Worm (Caenorhabditis elegans): ENCODE results near the gene Y13C8A.1.

Y13C8A.1 gene

DNA sequence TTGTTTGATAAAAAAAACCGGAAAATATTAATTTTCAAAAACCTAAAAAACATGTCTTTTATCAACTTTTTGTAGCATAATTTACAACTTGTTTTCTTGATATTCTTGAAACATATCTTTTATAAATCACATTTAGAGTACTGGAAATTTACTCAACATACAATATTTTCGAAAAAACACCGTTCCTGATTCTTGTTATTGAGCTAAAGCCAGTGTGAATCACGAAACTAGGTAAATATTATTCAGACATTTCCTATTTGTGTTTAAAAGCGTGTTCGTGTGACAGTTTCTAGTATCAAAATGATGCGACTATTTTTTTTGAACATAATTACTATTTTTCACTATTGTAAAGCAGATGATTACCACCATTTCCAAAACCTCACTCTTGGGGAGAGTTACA is 40.1 kb downstream of the Y13C8A.1 start, which contains the start of gene C30E1.4:
TSS of gene C30E1.4 (plus strand) at position 301 of the 400 bp plus-strand sequence.
- no peak for TF ChIP-seq grh-1 (GFP tag; IDR thresholded peaks at IDR 0.05)
- TF ChIP-seq lin-15B (tag; optimal IDR thresholded peaks at IDR 0.05) = no peak
- no peak for TF ChIP-seq C16A3.4 (tag; optimal IDR thresholded peaks at IDR 0.05)
- no peak for TF ChIP-seq nhr-237 (tag; optimal IDR thresholded peaks at IDR 0.05)
- no peak for TF ChIP-seq alr-1 (tag; optimal IDR thresholded peaks at IDR 0.05; ENCODE audit: borderline replicate concordance)
- no peak for TF ChIP-seq sup-37 (GFP tag; optimal IDR thresholded peaks at IDR 0.05)
- no peak for TF ChIP-seq unc-98 (GFP tag; IDR thresholded peaks at IDR 0.05)

DNA sequence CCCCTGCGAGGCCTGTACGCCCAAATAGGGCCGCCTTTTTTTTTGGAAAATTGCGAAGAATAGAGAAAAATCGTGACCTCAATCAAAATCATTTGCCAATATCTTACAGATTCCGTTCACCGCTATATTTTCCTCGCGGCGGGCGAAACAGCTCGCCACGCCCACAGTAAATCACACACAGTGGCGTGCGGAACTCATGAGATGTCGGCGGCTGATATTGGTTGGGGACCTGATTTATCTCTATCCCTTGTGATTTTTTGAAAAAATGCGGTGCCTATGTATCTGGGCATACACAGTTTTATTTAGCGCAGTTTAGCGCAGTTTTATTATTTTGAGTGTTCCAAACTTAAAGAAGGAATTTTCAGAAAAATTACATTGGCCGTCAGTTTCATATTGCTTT is 41.8 kb downstream of the Y13C8A.1 start:
- TF ChIP-seq aha-1 (tag; optimal IDR thresholded peaks at IDR 0.05) = no peak
- peak; percentile 86 for TF ChIP-seq snpc-4 (tag; optimal IDR thresholded peaks at IDR 0.05)
- no peak for TF ChIP-seq lin-39 (tag; optimal IDR thresholded peaks at IDR 0.05)
- no peak for TF ChIP-seq lsy-2 (tag; optimal IDR thresholded peaks at IDR 0.05)
- TF ChIP-seq mdl-1 (tag; optimal IDR thresholded peaks at IDR 0.05) = no peak
- TF ChIP-seq nhr-77 (tag; optimal IDR thresholded peaks at IDR 0.05) = no peak
- TF ChIP-seq tlp-1 (tag; optimal IDR thresholded peaks at IDR 0.05) = no peak
- no peak for TF ChIP-seq unc-30 (tag; optimal IDR thresholded peaks at IDR 0.05)
- no peak for TF ChIP-seq ceh-88 (GFP tag; IDR thresholded peaks at IDR 0.05)
- no peak for TF ChIP-seq ceh-8 (GFP tag; optimal IDR thresholded peaks at IDR 0.05)
- no peak for TF ChIP-seq mef-2 (tag; optimal IDR thresholded peaks at IDR 0.05)
- TF ChIP-seq rnt-1 (tag; optimal IDR thresholded peaks at IDR 0.05) = peak; percentile 27

DNA sequence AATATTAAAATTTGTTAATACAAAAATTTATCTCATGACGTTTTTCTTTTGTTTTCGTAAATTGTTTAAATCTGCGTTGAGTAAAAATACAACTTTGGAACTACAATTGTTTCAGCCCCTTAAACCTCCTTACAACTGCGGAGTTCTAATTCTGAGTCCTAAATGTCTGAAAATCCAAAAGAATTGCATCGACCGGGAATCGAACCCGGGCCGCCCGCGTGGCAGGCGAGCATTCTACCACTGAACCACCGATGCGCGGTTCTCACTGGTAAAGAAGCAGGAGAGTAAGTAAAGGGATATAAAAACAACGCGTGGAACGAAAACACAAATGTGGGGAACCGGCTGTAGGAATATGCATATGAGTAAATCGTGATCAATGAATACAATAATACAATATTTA is 44.6 kb downstream of the Y13C8A.1 start:
- TF ChIP-seq pqm-1 (tag; optimal IDR thresholded peaks at IDR 0.05) (no peak), efl-1 (optimal IDR thresholded peaks at IDR 0.05) (no peak), efl-1 (GFP tag; optimal IDR thresholded peaks at IDR 0.05 in 1 of 2) (no peak), nhr-84 (tag; optimal IDR thresholded peaks at IDR 0.05) (no peak), lir-3 (tag; optimal IDR thresholded peaks at IDR 0.05; ENCODE audit: poor library complexity) (no peak), aha-1 (tag; optimal IDR thresholded peaks at IDR 0.05) (no peak), nhr-77 (tag; optimal IDR thresholded peaks at IDR 0.05) (no peak), egl-27 (tag; optimal IDR thresholded peaks at IDR 0.05) (no peak), lin-13 (GFP tag; optimal IDR thresholded peaks at IDR 0.05) (peak; percentile 35), hlh-4 (tag; optimal IDR thresholded peaks at IDR 0.05) (no peak), swsn-7 (tag; optimal IDR thresholded peaks at IDR 0.05) (peak; percentile 33), lin-35 (GFP tag; optimal IDR thresholded peaks at IDR 0.05) (peak; percentile 23 to 34), ztf-11 (tag; optimal IDR thresholded peaks at IDR 0.05) (no peak), nhr-28 (tag; optimal IDR thresholded peaks at IDR 0.05) (no peak), snu-23 (GFP tag; optimal IDR thresholded peaks at IDR 0.05) (peak; percentile 50), unc-98 (GFP tag; IDR thresholded peaks at IDR 0.05) (no peak), nhr-237 (tag; optimal IDR thresholded peaks at IDR 0.05) (no peak), unc-130 (tag; optimal IDR thresholded peaks at IDR 0.05) (no peak), tbx-2 (tag; optimal IDR thresholded peaks at IDR 0.05) (no peak), elt-2 (tag; optimal IDR thresholded peaks at IDR 0.05) (no peak), irx-1 (tag; optimal IDR thresholded peaks at IDR 0.05) (no peak), unc-62 (GFP tag; optimal IDR thresholded peaks at IDR 0.05) (no peak), C16A3.4 (tag; optimal IDR thresholded peaks at IDR 0.05) (peak; percentile 35), fos-1 (tag; optimal IDR thresholded peaks at IDR 0.05) (no peak), nhr-11 (tag; optimal IDR thresholded peaks at IDR 0.05) (no peak), C34B4.2 (tag; optimal IDR thresholded peaks at IDR 0.05) (no peak), nhr-90 (tag; optimal IDR thresholded peaks at IDR 0.05; ENCODE audit: poor library complexity) (peak; percentile 40), Y116A8C.19 (tag; optimal IDR thresholded peaks at IDR 0.05; ENCODE audit: borderline replicate concordance) (no peak), lsy-2 (tag; optimal IDR thresholded peaks at IDR 0.05) (no peak), ceh-8 (GFP tag; optimal IDR thresholded peaks at IDR 0.05) (peak; percentile 11), unc-30 (tag; optimal IDR thresholded peaks at IDR 0.05) (no peak), alr-1 (tag; optimal IDR thresholded peaks at IDR 0.05; ENCODE audit: borderline replicate concordance) (no peak), ceh-82 (tag; optimal IDR thresholded peaks at IDR 0.05) (peak in 1 of 3 experiments; percentile 63), xbp-1 (tag; optimal IDR thresholded peaks at IDR 0.05) (no peak), ceh-90 (tag; optimal IDR thresholded peaks at IDR 0.05) (no peak), nhr-20 (tag; optimal IDR thresholded peaks at IDR 0.05) (peak; percentile 26), snpc-4 (tag; optimal IDR thresholded peaks at IDR 0.05) (no peak), F16B12.6 (tag; optimal IDR thresholded peaks at IDR 0.05) (no peak), isw-1 (GFP tag; IDR thresholded peaks at IDR 0.05) (no peak), blmp-1 (tag; optimal IDR thresholded peaks at IDR 0.05) (no peak), mef-2 (tag; optimal IDR thresholded peaks at IDR 0.05) (no peak)
